Fruit fly (Drosophila melanogaster) whole organism, prepupa: ENCODE measurements around the gene CG7294.

Experiments
- Blimp-1 ChIP-seq: fragments of 200-800 bp; sonication (Bioruptor generic); optimal IDR thresholded peaks from 3 replicates; lab custom pipeline; 2017; ENCODE audit warnings: missing biosample characterization, missing genetic modification characterization, mild to moderate bottlenecking, moderate library complexity, missing genetic modification reagents
- CG11294 ChIP-seq: fragments of 200-800 bp; sonication (Bioruptor generic); IDR thresholded peaks from 2 replicates; pipeline ENCODE4 v1.3.6; 2022; ENCODE audit warnings: missing biosample characterization, missing genetic modification characterization
- CG6854 ChIP-seq: fragments of 200-800 bp; sonication (Bioruptor generic); optimal IDR thresholded peaks from 2 replicates; lab custom pipeline; 2017; ENCODE audit warnings: missing biosample characterization, mild to moderate bottlenecking, missing genetic modification characterization
- CG8119 ChIP-seq: fragments of 200-800 bp; sonication (Bioruptor generic); IDR thresholded peaks from 3 replicates; pipeline ENCODE4 v1.3.6; 2022; ENCODE audit warnings: missing biosample characterization, missing genetic modification characterization
- CG8319 ChIP-seq: fragments of 200-800 bp; sonication (Bioruptor generic); optimal IDR thresholded peaks from 3 replicates; lab custom pipeline; 2016; ENCODE audit warnings: missing biosample characterization, missing genetic modification characterization
- CG8632 ChIP-seq: fragments of 200-800 bp; sonication (Bioruptor generic); optimal IDR thresholded peaks from 3 replicates; lab custom pipeline; 2016; ENCODE audit warnings: missing biosample characterization, missing genetic modification characterization
- Hr38 ChIP-seq: sonication (Bioruptor generic); optimal IDR thresholded peaks from 2 replicates; lab custom pipeline; 2016; ENCODE audit warnings: missing biosample characterization, missing genetic modification characterization
- OdsH ChIP-seq: fragments of 200-800 bp; sonication (Bioruptor generic); optimal IDR thresholded peaks from 3 replicates; lab custom pipeline; 2016; ENCODE audit warnings: missing biosample characterization, missing genetic modification characterization
- Sox102F ChIP-seq: fragments of 200-800 bp; sonication (Bioruptor generic); optimal IDR thresholded peaks from 2 replicates; lab custom pipeline; 2016; ENCODE audit warnings: missing biosample characterization, mild to moderate bottlenecking, missing genetic modification characterization
- Sox14 ChIP-seq: fragments of 200-800 bp; sonication (Bioruptor generic); optimal IDR thresholded peaks from 3 replicates; lab custom pipeline; 2016; ENCODE audit warnings: missing biosample characterization, missing genetic modification characterization

DNA sequence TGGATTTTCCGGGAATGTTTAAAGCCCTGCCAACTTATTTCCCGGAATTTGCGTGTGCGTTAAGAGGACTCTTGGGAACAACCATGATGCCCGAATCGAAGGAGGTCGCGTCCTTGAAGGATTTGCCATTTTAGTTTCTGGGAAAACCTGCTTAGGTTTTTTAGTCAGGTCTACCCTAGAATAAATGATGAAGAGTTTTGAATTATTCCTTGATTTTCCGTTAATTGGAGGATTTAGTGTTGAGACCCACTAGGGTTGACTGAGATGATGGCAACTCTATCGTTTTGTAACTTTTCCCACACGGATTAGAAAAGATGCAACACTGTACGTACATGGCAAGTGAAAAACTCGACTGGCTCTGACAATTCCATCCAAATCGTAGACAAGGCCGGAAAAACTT, 37.8 kb downstream of the CG7294 start, which contains the start of gene dbf:
- TF ChIP-seq Hr38 (no peak), CG8319 (GFP tag; lab: Kevin White, UChicago) (no peak), Blimp-1 (GFP tag; lab: Kevin White, UChicago) (no peak), CG8632 (GFP tag; lab: Kevin White, UChicago) (no peak), OdsH (GFP tag; lab: Kevin White, UChicago) (no peak), CG8119 (GFP tag; lab: Robert Waterston, UW) (no peak), CG11294 (GFP tag; lab: Robert Waterston, UW) (no peak), CG6854 (GFP tag; lab: Kevin White, UChicago) (no peak), Sox14 (GFP tag; lab: Kevin White, UChicago) (no peak), Sox102F (GFP tag; lab: Kevin White, UChicago) (no peak)
